Worm (Caenorhabditis elegans) whole organism, mixed stage, embryonic: ENCODE data around the gene fbxa-108.

Experiments used
- M03D4.4 ChIP-seq: sonication (generic microtip); optimal IDR thresholded peaks from 2 replicates; lab custom pipeline; 2017; ENCODE audit warnings: mild to moderate bottlenecking, missing genetic modification characterization, missing compliant biosample characterization
- bed-3 ChIP-seq: fragments of 200-800 bp; sonication (Bioruptor generic); optimal IDR thresholded peaks from 3 replicates; lab custom pipeline; 2018; ENCODE audit warnings: mild to moderate bottlenecking, missing genetic modification characterization, moderate library complexity, missing compliant biosample characterization
- blmp-1 ChIP-seq: fragments of 150-350 bp; optimal IDR thresholded peaks from 2 replicates; lab custom pipeline; 2014; ENCODE audit warnings: missing biosample characterization, missing genetic modification characterization
- ceh-43 ChIP-seq: fragments of 200-800 bp; sonication (Bioruptor generic); optimal IDR thresholded peaks from 2 replicates; lab custom pipeline; 2018; ENCODE audit warnings: mild to moderate bottlenecking, missing genetic modification characterization, moderate library complexity, missing compliant biosample characterization
- ceh-83 ChIP-seq: fragments of 200-800 bp; sonication (Bioruptor generic); optimal IDR thresholded peaks from 2 replicates; lab custom pipeline; 2018; ENCODE audit warnings: mild to moderate bottlenecking, missing genetic modification characterization, missing compliant biosample characterization
- ces-1 ChIP-seq: fragments of 150-350 bp; optimal IDR thresholded peaks from 2 replicates; lab custom pipeline; 2014; ENCODE audit warnings: missing biosample characterization, missing genetic modification reagents, missing genetic modification characterization
- cnd-1 ChIP-seq: fragments of 200-800 bp; sonication (Bioruptor generic); optimal IDR thresholded peaks from 2 replicates; lab custom pipeline; 2018; ENCODE audit warnings: mild to moderate bottlenecking, missing genetic modification characterization, missing compliant biosample characterization
- drap-1 ChIP-seq: fragments of 200-800 bp; sonication (Bioruptor generic); optimal IDR thresholded peaks from 3 replicates; lab custom pipeline; 2018; ENCODE audit warnings: mild to moderate bottlenecking, missing genetic modification characterization, missing compliant biosample characterization
- elt-1 ChIP-seq: sonication (generic microtip); optimal IDR thresholded peaks from 2 replicates; lab custom pipeline; 2017; ENCODE audit warnings: missing genetic modification characterization, mild to moderate bottlenecking, missing compliant biosample characterization, antibody characterized with exemption, moderate library complexity, borderline replicate concordance; ENCODE audit not compliant: insufficient read depth
- elt-3 ChIP-seq: fragments of 150-350 bp; optimal IDR thresholded peaks from 2 replicates; lab custom pipeline; 2014; ENCODE audit warnings: missing biosample characterization, missing genetic modification characterization
- flh-1 ChIP-seq: fragments of 200-800 bp; sonication (Bioruptor generic); optimal IDR thresholded peaks from 2 replicates; lab custom pipeline; 2018; ENCODE audit warnings: mild to moderate bottlenecking, missing genetic modification characterization, moderate library complexity, missing compliant biosample characterization
- ham-2 ChIP-seq: fragments of 200-800 bp; sonication (Bioruptor generic); optimal IDR thresholded peaks from 2 replicates; lab custom pipeline; 2018; ENCODE audit warnings: mild to moderate bottlenecking, missing genetic modification characterization, missing compliant biosample characterization
- hlh-1 ChIP-seq: fragments of 150-350 bp; optimal IDR thresholded peaks from 2 replicates; lab custom pipeline; 2014; ENCODE audit warnings: missing biosample characterization, missing genetic modification reagents, missing genetic modification characterization
- lin-13 ChIP-seq: fragments of 150-350 bp; optimal IDR thresholded peaks from 2 replicates; lab custom pipeline; 2014; ENCODE audit warnings: missing biosample characterization, missing genetic modification characterization
- lin-32 ChIP-seq: fragments of 200-800 bp; sonication (Bioruptor generic); optimal IDR thresholded peaks from 2 replicates; lab custom pipeline; 2018; ENCODE audit warnings: mild to moderate bottlenecking, missing genetic modification characterization, missing compliant biosample characterization
- lsy-2 ChIP-seq: fragments of 150-350 bp; optimal IDR thresholded peaks from 2 replicates; lab custom pipeline; 2014; ENCODE audit warnings: missing biosample characterization, missing genetic modification characterization
- mab-5 ChIP-seq: fragments of 150-350 bp; optimal IDR thresholded peaks from 2 replicates; lab custom pipeline; 2014; ENCODE audit warnings: missing biosample characterization, missing genetic modification characterization
- mep-1 ChIP-seq: fragments of 150-350 bp; optimal IDR thresholded peaks from 2 replicates; lab custom pipeline; 2017; ENCODE audit warnings: missing biosample characterization, missing genetic modification reagents, missing genetic modification characterization, inconsistent platforms
- nhr-12 ChIP-seq: fragments of 150-350 bp; optimal IDR thresholded peaks from 2 replicates; lab custom pipeline; 2014; ENCODE audit warnings: missing biosample characterization, missing genetic modification characterization
- nhr-2 ChIP-seq: fragments of 150-350 bp; optimal IDR thresholded peaks from 2 replicates; lab custom pipeline; 2014; ENCODE audit warnings: missing biosample characterization, missing genetic modification characterization
- nhr-237 ChIP-seq: fragments of 150-350 bp; optimal IDR thresholded peaks from 2 replicates; lab custom pipeline; 2014; ENCODE audit warnings: missing biosample characterization, missing genetic modification characterization
- nhr-28 ChIP-seq: fragments of 150-350 bp; optimal IDR thresholded peaks from 2 replicates; lab custom pipeline; 2014; ENCODE audit warnings: missing biosample characterization, missing genetic modification characterization
- nhr-76 ChIP-seq: sonication (generic microtip); optimal IDR thresholded peaks from 2 replicates; lab custom pipeline; 2017; ENCODE audit warnings: missing biosample characterization, missing genetic modification characterization
- pha-4 ChIP-seq: fragments of 150-350 bp; optimal IDR thresholded peaks from 2 replicates; lab custom pipeline; 2018; ENCODE audit warnings: missing biosample characterization, missing genetic modification reagents, missing genetic modification characterization
- sem-2 ChIP-seq: fragments of 200-800 bp; sonication (Bioruptor generic); optimal IDR thresholded peaks from 2 replicates; lab custom pipeline; 2018; ENCODE audit warnings: mild to moderate bottlenecking, missing genetic modification characterization, missing compliant biosample characterization
- snpc-4 ChIP-seq: fragments of 150-350 bp; optimal IDR thresholded peaks from 2 replicates; lab custom pipeline; 2014; ENCODE audit warnings: missing biosample characterization, missing genetic modification characterization
- sptf-1 ChIP-seq: sonication (generic microtip); optimal IDR thresholded peaks from 2 replicates; lab custom pipeline; 2017; ENCODE audit warnings: mild to moderate bottlenecking, missing genetic modification characterization, moderate library complexity, missing compliant biosample characterization
- unc-120 ChIP-seq: sonication (generic microtip); optimal IDR thresholded peaks from 2 replicates; lab custom pipeline; 2017; ENCODE audit warnings: missing genetic modification characterization, missing compliant biosample characterization; ENCODE audit not compliant: poor library complexity, severe bottlenecking
- unc-39 ChIP-seq: fragments of 150-350 bp; optimal IDR thresholded peaks from 2 replicates; lab custom pipeline; 2014; ENCODE audit warnings: missing biosample characterization, missing genetic modification characterization
- unc-62 ChIP-seq: fragments of 150-350 bp; optimal IDR thresholded peaks from 2 replicates; lab custom pipeline; 2014; ENCODE audit warnings: missing biosample characterization, missing genetic modification reagents, missing genetic modification characterization
- zip-8 ChIP-seq: fragments of 150-350 bp; optimal IDR thresholded peaks from 2 replicates; lab custom pipeline; 2014; ENCODE audit warnings: missing biosample characterization, missing genetic modification characterization

The fbxa-108 gene

ce11 chrV:17650427-17650826, 8.8 kb downstream of the fbxa-108 start, which contains the start of gene fbxa-192:
fbxa-192 (minus strand) TSS chrV:17650527.
- TF ChIP-seq snpc-4 (tag; lab: Kevin White, UChicago) = no peak

- no peak for TF ChIP-seq bed-3 (GFP tag; lab: Kevin White, UChicago)
- no peak for TF ChIP-seq lin-13 (tag; lab: Kevin White, UChicago)
- no peak for TF ChIP-seq lsy-2 (tag; lab: Kevin White, UChicago)
- TF ChIP-seq blmp-1 (tag; lab: Kevin White, UChicago) = no peak
- no peak for TF ChIP-seq pha-4
- TF ChIP-seq nhr-237 (tag; lab: Kevin White, UChicago) = no peak
- no peak for TF ChIP-seq ham-2
- no peak for TF ChIP-seq drap-1 (GFP tag; lab: Kevin White, UChicago)
These were observed 30.6 kb downstream of the fbxa-108 start, which contains the start of gene F57G4.10 for ce11 chrV:17628566-17628965. F57G4.10 (plus strand) TSS chrV:17628866.

ce11 chrV:17624906-17625305, 34.3 kb downstream of the fbxa-108 start, which contains the start of gene F57G4.11:
F57G4.11 (plus strand) TSS chrV:17625206.
- TF ChIP-seq mab-5 (tag; lab: Kevin White, UChicago) (no peak), ces-1 (GFP tag; lab: Kevin White, UChicago) (no peak), sem-2 (GFP tag; lab: Kevin White, UChicago) (no peak), lin-32 (GFP tag; lab: Kevin White, UChicago) (no peak), unc-120 (tag; lab: Kevin White, UChicago) (no peak), elt-1 (no peak), drap-1 (GFP tag; lab: Kevin White, UChicago) (no peak), ham-2 (no peak), lsy-2 (tag; lab: Kevin White, UChicago) (no peak), pha-4 (no peak), cnd-1 (no peak), unc-39 (no peak), ceh-43 (no peak)

- no peak for TF ChIP-seq elt-3 (tag; lab: Kevin White, UChicago)
- TF ChIP-seq snpc-4 (tag; lab: Kevin White, UChicago) = no peak
- no peak for TF ChIP-seq nhr-76 (tag; lab: Kevin White, UChicago)
- TF ChIP-seq lsy-2 (tag; lab: Kevin White, UChicago) = no peak
- no peak for TF ChIP-seq ces-1 (GFP tag; lab: Kevin White, UChicago)
- no peak for TF ChIP-seq M03D4.4
- TF ChIP-seq blmp-1 (tag; lab: Kevin White, UChicago) = no peak
- TF ChIP-seq pha-4 = no peak
- TF ChIP-seq flh-1 = no peak
- no peak for TF ChIP-seq ceh-83 (GFP tag; lab: Kevin White, UChicago)
These were observed 36.0 kb downstream of the fbxa-108 start, which contains the start of gene F57G4.1 for ce11 chrV:17623230-17623629. F57G4.1 (plus strand) TSS chrV:17623530.

- TF ChIP-seq cnd-1 = no peak
- TF ChIP-seq zip-8 (tag; lab: Kevin White, UChicago) = no peak
- no peak for TF ChIP-seq elt-3 (tag; lab: Kevin White, UChicago)
- no peak for TF ChIP-seq nhr-28 (tag; lab: Kevin White, UChicago)
- no peak for TF ChIP-seq nhr-76 (tag; lab: Kevin White, UChicago)
- TF ChIP-seq elt-1 = no peak
- TF ChIP-seq sptf-1 (tag; lab: Kevin White, UChicago) = no peak
- TF ChIP-seq snpc-4 (tag; lab: Kevin White, UChicago) = no peak
- TF ChIP-seq ceh-43 = no peak
- TF ChIP-seq nhr-237 (tag; lab: Kevin White, UChicago) = no peak
- no peak for TF ChIP-seq ham-2
- no peak for TF ChIP-seq nhr-12
- TF ChIP-seq mep-1 (tag; lab: Kevin White, UChicago) = no peak
- no peak for TF ChIP-seq blmp-1 (tag; lab: Kevin White, UChicago)
- no peak for TF ChIP-seq drap-1 (GFP tag; lab: Kevin White, UChicago)
- no peak for TF ChIP-seq unc-120 (tag; lab: Kevin White, UChicago)
- no peak for TF ChIP-seq nhr-2 (tag; lab: Kevin White, UChicago)
- TF ChIP-seq hlh-1 (tag; lab: Kevin White, UChicago) = no peak
- no peak for TF ChIP-seq unc-62 (GFP tag; lab: Kevin White, UChicago)
- no peak for TF ChIP-seq flh-1
- TF ChIP-seq, all 35 proteins: peak for 0
These were observed 38.9 kb downstream of the fbxa-108 start, which contains the start of gene Y6G8.8 for ce11 chrV:17620266-17620665. Y6G8.8 (plus strand) TSS chrV:17620566.
